Worm (Caenorhabditis elegans): ENCODE results near the gene K04C2.3.

The K04C2.3 gene

DNA sequence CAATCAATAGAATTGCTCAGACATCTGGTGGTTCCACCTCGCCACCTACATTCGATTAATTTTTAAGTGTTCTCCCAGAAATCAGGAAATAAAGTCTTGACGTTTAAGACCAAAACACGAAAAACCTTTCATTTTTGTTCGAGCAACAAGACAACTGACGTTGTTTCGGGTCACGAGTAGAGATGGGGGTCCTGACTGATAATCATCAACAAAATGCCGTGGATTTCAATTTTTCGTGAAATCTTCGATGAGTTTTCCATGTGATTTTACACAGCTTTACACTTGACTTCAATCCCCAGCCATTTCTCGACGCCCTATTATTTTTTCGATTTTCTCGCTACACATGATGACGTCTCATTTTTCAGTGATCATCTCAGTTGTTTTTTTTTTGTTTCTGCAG lies 1.8 kb upstream of the K04C2.3 start:
- TF ChIP-seq mdl-1 (tag; optimal IDR thresholded peaks at IDR 0.05), result no peak
- no peak for TF ChIP-seq zag-1 (tag; optimal IDR thresholded peaks at IDR 0.05)
- no peak for TF ChIP-seq nhr-77 (tag; optimal IDR thresholded peaks at IDR 0.05)
- TF ChIP-seq skn-1 (tag; optimal IDR thresholded peaks at IDR 0.05), result no peak
- TF ChIP-seq nhr-129 (tag; optimal IDR thresholded peaks at IDR 0.05), result peak; percentile 69
- no peak for TF ChIP-seq lin-11 (tag; optimal IDR thresholded peaks at IDR 0.05)
- peak; percentile 34 for TF ChIP-seq sma-9 (GFP tag; optimal IDR thresholded peaks at IDR 0.05)
- no peak for TF ChIP-seq sma-9 (tag; optimal IDR thresholded peaks at IDR 0.05)
- TF ChIP-seq C34F6.9 (tag; optimal IDR thresholded peaks at IDR 0.05), result peak; percentile 12
- TF ChIP-seq ama-1 (optimal IDR thresholded peaks at IDR 0.05), result no peak
- TF ChIP-seq F13H6.1 (tag; optimal IDR thresholded peaks at IDR 0.05), result peak; percentile 24
- TF ChIP-seq lin-39 (tag; optimal IDR thresholded peaks at IDR 0.05), result no peak
- no peak for TF ChIP-seq ztf-1 (GFP tag; conservative IDR thresholded peaks at IDR 0.05)
- no peak for TF ChIP-seq unc-62 (GFP tag; optimal IDR thresholded peaks at IDR 0.05)
- peak in 1 of 2 experiments; percentile 47 for TF ChIP-seq lsy-2 (tag; optimal IDR thresholded peaks at IDR 0.05)
- no peak for TF ChIP-seq R02D3.7 (tag; optimal IDR thresholded peaks at IDR 0.05)
- no peak for TF ChIP-seq egl-27 (tag; optimal IDR thresholded peaks at IDR 0.05)

- TF ChIP-seq lsy-2 (tag; optimal IDR thresholded peaks at IDR 0.05) (peak in 1 of 2 experiments; percentile 23), ceh-82 (tag; optimal IDR thresholded peaks at IDR 0.05) (no peak), gmeb-1 (tag; optimal IDR thresholded peaks at IDR 0.05) (no peak), alr-1 (tag; optimal IDR thresholded peaks at IDR 0.05) (no peak), nhr-129 (tag; optimal IDR thresholded peaks at IDR 0.05) (peak; percentile 37), sem-4 (tag; optimal IDR thresholded peaks at IDR 0.05) (peak; percentile 23), C34F6.9 (tag; optimal IDR thresholded peaks at IDR 0.05) (peak; percentile 25), F13H6.1 (tag; optimal IDR thresholded peaks at IDR 0.05) (peak; percentile 40), lin-11 (tag; optimal IDR thresholded peaks at IDR 0.05) (no peak), sma-9 (GFP tag; optimal IDR thresholded peaks at IDR 0.05) (peak; percentile 27), sma-9 (tag; optimal IDR thresholded peaks at IDR 0.05) (no peak), ama-1 (optimal IDR thresholded peaks at IDR 0.05) (peak; percentile 66), lin-13 (GFP tag; optimal IDR thresholded peaks at IDR 0.05) (peak; percentile 27)
These were observed 1.2 kb upstream of the K04C2.3 start for ce11 chrIII:6871668-6872067.

DNA sequence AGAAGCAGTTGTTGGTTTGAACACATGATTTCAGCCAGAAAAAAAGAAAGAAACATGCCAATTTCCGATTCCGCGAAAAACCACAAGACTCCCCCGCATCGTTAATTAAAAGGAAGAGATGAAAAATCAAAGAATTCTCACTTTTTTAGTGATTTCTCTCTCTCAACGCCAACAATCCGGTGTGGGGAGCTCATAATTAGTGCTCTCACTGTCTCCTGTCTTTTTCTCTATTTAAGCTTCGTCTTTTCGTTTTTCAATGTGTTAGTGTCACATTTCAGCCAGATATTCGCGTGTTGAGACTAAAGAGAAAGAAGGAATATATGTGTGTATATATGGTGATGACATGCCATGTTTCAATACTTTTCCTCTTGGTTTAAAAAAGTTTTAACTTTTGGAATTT lies 835 bp downstream of the K04C2.3 start:
- TF ChIP-seq lin-13 (GFP tag; optimal IDR thresholded peaks at IDR 0.05), result peak; percentile 68
- no peak for TF ChIP-seq mab-5 (tag; optimal IDR thresholded peaks at IDR 0.05)
- TF ChIP-seq sma-9 (GFP tag; optimal IDR thresholded peaks at IDR 0.05), result peak; percentile 47
- TF ChIP-seq sma-9 (tag; optimal IDR thresholded peaks at IDR 0.05), result no peak
- peak; percentile 2 for TF ChIP-seq nhr-6 (tag; optimal IDR thresholded peaks at IDR 0.05)
- peak; percentile 24 for TF ChIP-seq ztf-4 (tag; optimal IDR thresholded peaks at IDR 0.05)
- no peak for TF ChIP-seq blmp-1 (tag; optimal IDR thresholded peaks at IDR 0.05; ENCODE audit: insufficient read depth)
- peak; percentile 23 for TF ChIP-seq ama-1 (optimal IDR thresholded peaks at IDR 0.05)
- TF ChIP-seq lsy-2 (tag; optimal IDR thresholded peaks at IDR 0.05), result peak in 1 of 2 experiments; percentile 59
- TF ChIP-seq nhr-129 (tag; optimal IDR thresholded peaks at IDR 0.05), result peak; percentile 36
- peak; percentile 38 for TF ChIP-seq F13H6.1 (tag; optimal IDR thresholded peaks at IDR 0.05)

DNA sequence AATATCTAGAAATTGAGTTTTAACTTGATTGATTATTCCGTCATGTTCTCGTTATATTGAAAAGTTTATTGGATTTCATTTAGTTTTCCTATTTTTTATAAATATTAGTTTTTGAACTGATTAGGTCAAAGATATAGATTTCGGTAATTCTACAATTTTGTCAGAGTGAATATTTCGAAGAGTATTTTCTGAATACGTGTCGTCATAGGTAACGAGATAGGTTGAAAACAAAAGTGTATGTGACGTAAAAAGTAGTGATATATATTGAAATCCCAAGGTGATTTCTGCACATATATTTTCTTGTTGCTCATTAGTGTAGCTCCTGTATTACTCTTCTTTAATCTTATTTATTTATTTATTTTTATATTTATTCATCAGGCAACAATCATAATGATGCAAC lies 7.9 kb downstream of the K04C2.3 start, which contains the start of gene K04C2.7:
TSS of gene K04C2.7 (plus strand) at position 301 of the 400 bp plus-strand sequence.
- TF ChIP-seq nhr-129 (tag; optimal IDR thresholded peaks at IDR 0.05), result no peak
- TF ChIP-seq nhr-21 (tag; optimal IDR thresholded peaks at IDR 0.05), result peak; percentile 5
- no peak for TF ChIP-seq lin-11 (tag; optimal IDR thresholded peaks at IDR 0.05)
- TF ChIP-seq gmeb-1 (tag; optimal IDR thresholded peaks at IDR 0.05), result no peak
- TF ChIP-seq lsy-2 (tag; optimal IDR thresholded peaks at IDR 0.05), result peak in 1 of 2 experiments; percentile 4

DNA sequence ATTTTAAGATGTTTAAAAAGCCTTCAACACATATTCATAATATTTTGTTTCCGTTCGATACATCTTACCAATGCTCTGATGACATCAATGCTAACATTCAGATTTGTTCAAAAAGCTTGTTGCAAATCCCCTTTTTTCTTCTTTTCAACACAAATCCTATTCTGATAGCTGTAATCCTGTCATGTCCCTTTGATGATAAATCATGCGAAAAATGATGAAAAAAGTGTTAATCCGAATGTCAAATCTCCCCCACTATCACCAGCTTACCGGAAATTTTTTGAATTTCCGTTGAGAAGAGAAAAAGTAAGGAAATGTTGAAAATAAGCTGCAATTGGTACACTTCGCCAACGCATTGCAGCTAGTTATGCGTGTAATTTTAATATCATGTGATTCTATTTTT lies 8.9 kb downstream of the K04C2.3 start:
- TF ChIP-seq nhr-12 (tag; optimal IDR thresholded peaks at IDR 0.05) (no peak), C34F6.9 (tag; optimal IDR thresholded peaks at IDR 0.05) (no peak), lsy-2 (tag; optimal IDR thresholded peaks at IDR 0.05) (no peak), ztf-4 (tag; optimal IDR thresholded peaks at IDR 0.05) (no peak), unc-55 (GFP tag; optimal IDR thresholded peaks at IDR 0.05) (no peak), nhr-77 (tag; optimal IDR thresholded peaks at IDR 0.05) (no peak)

- TF ChIP-seq nhr-11 (tag; optimal IDR thresholded peaks at IDR 0.05) (no peak), nhr-25 (tag; optimal IDR thresholded peaks at IDR 0.05) (no peak), Y55F3AM.14 (GFP tag; optimal IDR thresholded peaks at IDR 0.05) (no peak), lsy-2 (tag; optimal IDR thresholded peaks at IDR 0.05) (no peak), nhr-23 (tag; optimal IDR thresholded peaks at IDR 0.05) (no peak), nhr-6 (tag; optimal IDR thresholded peaks at IDR 0.05) (no peak)
These were observed 11.3 kb downstream of the K04C2.3 start, which contains the start of gene med-2 for ce11 chrIII:6884203-6884602. TSS of gene med-2 (plus strand) at chrIII:6884503.

All from whole organism, L2 larva.